Fruit fly (Drosophila melanogaster) Kc167 (cell line): Measurements from ENCODE around the gene NP15.6.

Source experiments
- Myc ChIP-seq: fragments of >200 bp; optimal IDR thresholded peaks from 2 replicates; lab custom pipeline; 2017; ENCODE audit warnings: missing external identifiers
- Sin3A ChIP-seq: fragments of >200 bp; optimal IDR thresholded peaks from 2 replicates; lab custom pipeline; 2018; ENCODE audit warnings: missing external identifiers
- h ChIP-seq: fragments of >200 bp; optimal IDR thresholded peaks from 3 replicates; lab custom pipeline; 2018; ENCODE audit warnings: missing external identifiers
- insv ChIP-seq: fragments of >200 bp; optimal IDR thresholded peaks from 3 replicates; lab custom pipeline; 2018; ENCODE audit warnings: missing external identifiers
- psq ChIP-seq: fragments of >200 bp; optimal IDR thresholded peaks from 2 replicates; lab custom pipeline; 2017; ENCODE audit warnings: missing external identifiers
- ttk ChIP-seq: sonication (Bioruptor generic); optimal IDR thresholded peaks from 2 replicates; lab custom pipeline; 2017; ENCODE audit warnings: missing external identifiers

The NP15.6 gene

dm6 chr3R:19052475-19052874, 25.3 kb downstream of the NP15.6 start:
- TF ChIP-seq psq (lab: Kevin White, UChicago) (no peak), h (lab: Kevin White, UChicago) (no peak), Sin3A (lab: Kevin White, UChicago) (no peak), Myc (lab: Kevin White, UChicago) (no peak), insv (lab: Kevin White, UChicago) (no peak), ttk (lab: Kevin White, UChicago) (no peak)

- TF ChIP-seq insv (lab: Kevin White, UChicago) = no peak
- no peak for TF ChIP-seq Sin3A (lab: Kevin White, UChicago)
- TF ChIP-seq Myc (lab: Kevin White, UChicago) = no peak
- TF ChIP-seq ttk (lab: Kevin White, UChicago) = no peak
- TF ChIP-seq psq (lab: Kevin White, UChicago) = no peak
- no peak for TF ChIP-seq h (lab: Kevin White, UChicago)
Measured at dm6 chr3R:19054839-19055238, 27.7 kb downstream of the NP15.6 start.

- TF ChIP-seq Sin3A (lab: Kevin White, UChicago) (no peak), insv (lab: Kevin White, UChicago) (no peak), Myc (lab: Kevin White, UChicago) (no peak), h (lab: Kevin White, UChicago) (no peak), psq (lab: Kevin White, UChicago) (no peak), ttk (lab: Kevin White, UChicago) (no peak)
Measured at dm6 chr3R:19056884-19057283, 29.7 kb downstream of the NP15.6 start.

dm6 chr3R:19058384-19058783, 31.2 kb downstream of the NP15.6 start:
- no peak for TF ChIP-seq psq (lab: Kevin White, UChicago)
- no peak for TF ChIP-seq Sin3A (lab: Kevin White, UChicago)
- no peak for TF ChIP-seq insv (lab: Kevin White, UChicago)
- no peak for TF ChIP-seq Myc (lab: Kevin White, UChicago)
- no peak for TF ChIP-seq ttk (lab: Kevin White, UChicago)
- no peak for TF ChIP-seq h (lab: Kevin White, UChicago)

- no peak for TF ChIP-seq insv (lab: Kevin White, UChicago)
- TF ChIP-seq ttk (lab: Kevin White, UChicago) = no peak
- no peak for TF ChIP-seq Myc (lab: Kevin White, UChicago)
- no peak for TF ChIP-seq psq (lab: Kevin White, UChicago)
- no peak for TF ChIP-seq h (lab: Kevin White, UChicago)
- TF ChIP-seq Sin3A (lab: Kevin White, UChicago) = no peak
Measured at dm6 chr3R:19059285-19059684, 32.1 kb downstream of the NP15.6 start.

- TF ChIP-seq h (lab: Kevin White, UChicago) (no peak), insv (lab: Kevin White, UChicago) (no peak), psq (lab: Kevin White, UChicago) (no peak), Myc (lab: Kevin White, UChicago) (no peak), ttk (lab: Kevin White, UChicago) (no peak), Sin3A (lab: Kevin White, UChicago) (no peak)
Measured at dm6 chr3R:19060173-19060572, 33.0 kb downstream of the NP15.6 start.

dm6 chr3R:19062549-19062948, 35.4 kb downstream of the NP15.6 start:
- TF ChIP-seq insv (lab: Kevin White, UChicago) (no peak), Sin3A (lab: Kevin White, UChicago) (no peak), ttk (lab: Kevin White, UChicago) (no peak), Myc (lab: Kevin White, UChicago) (no peak), psq (lab: Kevin White, UChicago) (no peak), h (lab: Kevin White, UChicago) (no peak)

- no peak for TF ChIP-seq h (lab: Kevin White, UChicago)
Measured at dm6 chr3R:19064037-19064664, 37.0 kb downstream of the NP15.6 start.

dm6 chr3R:19065474-19065873, 38.3 kb downstream of the NP15.6 start:
- TF ChIP-seq Sin3A (lab: Kevin White, UChicago) (no peak), insv (lab: Kevin White, UChicago) (no peak), h (lab: Kevin White, UChicago) (no peak), psq (lab: Kevin White, UChicago) (no peak), ttk (lab: Kevin White, UChicago) (no peak), Myc (lab: Kevin White, UChicago) (no peak)

dm6 chr3R:19066965-19067614, 39.9 kb downstream of the NP15.6 start:
- no peak for TF ChIP-seq Sin3A (lab: Kevin White, UChicago)
- TF ChIP-seq psq (lab: Kevin White, UChicago) = no peak
- no peak for TF ChIP-seq insv (lab: Kevin White, UChicago)
- TF ChIP-seq Myc (lab: Kevin White, UChicago) = no peak
- no peak for TF ChIP-seq h (lab: Kevin White, UChicago)
- no peak for TF ChIP-seq ttk (lab: Kevin White, UChicago)

dm6 chr3R:19067876-19068406, 40.8 kb downstream of the NP15.6 start:
- no peak for TF ChIP-seq Myc (lab: Kevin White, UChicago)
- no peak for TF ChIP-seq ttk (lab: Kevin White, UChicago)
- no peak for TF ChIP-seq Sin3A (lab: Kevin White, UChicago)
- TF ChIP-seq insv (lab: Kevin White, UChicago) = no peak
- TF ChIP-seq psq (lab: Kevin White, UChicago) = no peak
- TF ChIP-seq h (lab: Kevin White, UChicago) = no peak
